Fruit fly (Drosophila melanogaster): ENCODE data around the gene GckIII.

The GckIII gene

dm6 chr3R:17079859-17080255, 5.5 kb upstream of the GckIII start, which contains the start of the genes Keap1 and kuk (continued):
- peak; percentile 25 for TF ChIP-seq phol (tag; optimal IDR thresholded peaks at IDR 0.05)
- TF ChIP-seq CG6765 (GFP tag; optimal IDR thresholded peaks at IDR 0.05), result peak; percentile 35
- peak; percentile 75 for TF ChIP-seq CG12659 (GFP tag; optimal IDR thresholded peaks at IDR 0.05)
- peak; percentile 17 for TF ChIP-seq CG13894 (tag; optimal IDR thresholded peaks at IDR 0.05)
- 0 out of 2 replicates have a peak, but pooled peaks have one; percentile 32 for TF ChIP-seq CG31224 (GFP tag; IDR thresholded peaks at IDR 0.05)
- TF ChIP-seq CG1233 (GFP tag; optimal IDR thresholded peaks at IDR 0.05), result peak; percentile 6
- TF ChIP-seq pros (GFP tag; optimal IDR thresholded peaks at IDR 0.05), result no peak
- TF ChIP-seq grau (tag; optimal IDR thresholded peaks at IDR 0.05), result peak; percentile 24
- TF ChIP-seq insv (GFP tag; optimal IDR thresholded peaks at IDR 0.05), result peak in 1 of 2 experiments; percentile 57
- TF ChIP-seq CG7839 (tag; optimal IDR thresholded peaks at IDR 0.05), result peak; percentile 13
- TF ChIP-seq CG10543 (GFP tag; optimal IDR thresholded peaks at IDR 0.05), result peak; percentile 37
- TF ChIP-seq dati (GFP tag; IDR thresholded peaks at IDR 0.05), result no peak
- peak; percentile 67 for TF ChIP-seq CG3838 (GFP tag; optimal IDR thresholded peaks at IDR 0.05)
- no peak for TF ChIP-seq CG5180 (GFP tag; optimal IDR thresholded peaks at IDR 0.05)
- TF ChIP-seq MBD-R2 (GFP tag; IDR thresholded peaks at IDR 0.05), result peak; percentile 42
- TF ChIP-seq CG10654 (GFP tag; optimal IDR thresholded peaks at IDR 0.05), result peak; percentile 43
- peak; percentile 62 for TF ChIP-seq Dref (GFP tag; IDR thresholded peaks at IDR 0.05)
- no peak for TF ChIP-seq Meics (GFP tag; optimal IDR thresholded peaks at IDR 0.05)
- TF ChIP-seq aop (GFP tag; IDR thresholded peaks at IDR 0.05), result no peak
- TF ChIP-seq Blimp-1 (GFP tag; optimal IDR thresholded peaks at IDR 0.05), result peak; percentile 6
- peak; percentile 75 for TF ChIP-seq CG6791 (GFP tag; IDR thresholded peaks at IDR 0.05; ENCODE audit: partially characterized antibody)
- TF ChIP-seq HHEX (GFP tag; optimal IDR thresholded peaks at IDR 0.05), result peak; percentile 54
- peak; percentile 49 for TF ChIP-seq Bteb2 (GFP tag; optimal IDR thresholded peaks at IDR 0.05)
- no peak for TF ChIP-seq sr (GFP tag; IDR thresholded peaks at IDR 0.05)
- TF ChIP-seq lmd (GFP tag; IDR thresholded peaks at IDR 0.05), result peak; percentile 46; the same call in 1 of the 2 replicates
- peak; percentile 72 for TF ChIP-seq Mad (GFP tag; optimal IDR thresholded peaks at IDR 0.05)
- peak; percentile 61 for TF ChIP-seq B-H2 (GFP tag; optimal IDR thresholded peaks at IDR 0.05)
- peak; percentile 58 for TF ChIP-seq CG12155 (GFP tag; optimal IDR thresholded peaks at IDR 0.05)
- TF ChIP-seq CG6813 (GFP tag; optimal IDR thresholded peaks at IDR 0.05), result no peak
- peak; percentile 38 for TF ChIP-seq oc (tag; optimal IDR thresholded peaks at IDR 0.05)
- no peak for TF ChIP-seq yki (optimal IDR thresholded peaks at IDR 0.05)
- TF ChIP-seq vvl (GFP tag; IDR thresholded peaks at IDR 0.05), result peak; percentile 66
- no peak for TF ChIP-seq GATAe (GFP tag; conservative IDR thresholded peaks at IDR 0.05)
- peak; percentile 49 for TF ChIP-seq CG12744 (GFP tag; optimal IDR thresholded peaks at IDR 0.05)
- peak; percentile 60 for TF ChIP-seq Bdp1 (GFP tag; optimal IDR thresholded peaks at IDR 0.05)
- no peak for TF ChIP-seq Lim3 (GFP tag; IDR thresholded peaks at IDR 0.05)
- peak; percentile 34 for TF ChIP-seq Fer3 (tag; optimal IDR thresholded peaks at IDR 0.05)
- no peak for TF ChIP-seq slp2 (GFP tag; optimal IDR thresholded peaks at IDR 0.05)
- no peak for TF ChIP-seq corto (GFP tag; optimal IDR thresholded peaks at IDR 0.05)
- TF ChIP-seq Gsc (GFP tag; IDR thresholded peaks at IDR 0.05), result no peak
- no peak for TF ChIP-seq CG11398 (GFP tag; optimal IDR thresholded peaks at IDR 0.05)
- TF ChIP-seq CG4328 (GFP tag; optimal IDR thresholded peaks at IDR 0.05), result no peak
- no peak for TF ChIP-seq sima (GFP tag; optimal IDR thresholded peaks at IDR 0.05)
- no peak for TF ChIP-seq CG1792 (GFP tag; optimal IDR thresholded peaks at IDR 0.05)
- peak; percentile 22 for TF ChIP-seq BtbVII (GFP tag; optimal IDR thresholded peaks at IDR 0.05)
- no peak for TF ChIP-seq CG4404 (GFP tag; IDR thresholded peaks at IDR 0.05)
- TF ChIP-seq C15 (GFP tag; IDR thresholded peaks at IDR 0.05), result no peak
- TF ChIP-seq E2f2 (GFP tag; IDR thresholded peaks at IDR 0.05), result peak; percentile 64
- TF ChIP-seq HmgZ (tag; optimal IDR thresholded peaks at IDR 0.05), result peak; percentile 73
- no peak for TF ChIP-seq Vsx1 (GFP tag; optimal IDR thresholded peaks at IDR 0.05)
- TF ChIP-seq org-1 (GFP tag; optimal IDR thresholded peaks at IDR 0.05), result no peak
- peak; percentile 82 for TF ChIP-seq pzg (GFP tag; optimal IDR thresholded peaks at IDR 0.05)
